Worm (Caenorhabditis elegans) whole organism, midembryonic: ENCODE measurements around the gene ceph-41.

Source experiments
- flt-1 ChIP-seq: fragments of 200-800 bp; sonication (Bioruptor generic); IDR thresholded peaks from 2 replicates; pipeline ENCODE4 v1.3.6; 2022; ENCODE audit warnings: missing genetic modification characterization, missing compliant biosample characterization
- ref-1 ChIP-seq: fragments of 200-800 bp; sonication (Bioruptor generic); conservative IDR thresholded peaks from 2 replicates; pipeline ENCODE4 v1.3.6; 2022; ENCODE audit warnings: missing genetic modification reagents, missing genetic modification characterization, missing compliant biosample characterization

- no peak for TF ChIP-seq flt-1
- no peak for TF ChIP-seq ref-1 (GFP tag; lab: Robert Waterston, UW)
Observed at ce11 chrIV:8157161-8157560, 30.2 kb downstream of the ceph-41 start, which contains the start of gene B0218.5.
